Fruit fly (Drosophila melanogaster) Kc167 (cell line): ENCODE results near the gene Alp4.

ENCODE experiments used
- Myc ChIP-seq: fragments of >200 bp; optimal IDR thresholded peaks from 2 replicates; lab custom pipeline; 2017; ENCODE audit warnings: missing external identifiers
- Sin3A ChIP-seq: fragments of >200 bp; optimal IDR thresholded peaks from 2 replicates; lab custom pipeline; 2018; ENCODE audit warnings: missing external identifiers
- h ChIP-seq: fragments of >200 bp; optimal IDR thresholded peaks from 3 replicates; lab custom pipeline; 2018; ENCODE audit warnings: missing external identifiers
- insv ChIP-seq: fragments of >200 bp; optimal IDR thresholded peaks from 3 replicates; lab custom pipeline; 2018; ENCODE audit warnings: missing external identifiers
- psq ChIP-seq: fragments of >200 bp; optimal IDR thresholded peaks from 2 replicates; lab custom pipeline; 2017; ENCODE audit warnings: missing external identifiers
- ttk ChIP-seq: sonication (Bioruptor generic); optimal IDR thresholded peaks from 2 replicates; lab custom pipeline; 2017; ENCODE audit warnings: missing external identifiers

The Alp4 gene

dm6 chr3R:31059807-31060707 is 11.3 kb downstream of the Alp4 start:
- TF ChIP-seq psq (no peak), ttk (lab: Kevin White, UChicago) (no peak), Myc (lab: Kevin White, UChicago) (no peak), Sin3A (lab: Kevin White, UChicago) (no peak), h (lab: Kevin White, UChicago) (no peak), insv (no peak)

dm6 chr3R:31060708-31061625 is 12.2 kb downstream of the Alp4 start, which contains the start of gene dco:
TSS of gene dco (minus strand) at chr3R:31061210.
- TF ChIP-seq Myc (lab: Kevin White, UChicago) (no peak), h (lab: Kevin White, UChicago) (no peak), Sin3A (lab: Kevin White, UChicago) (no peak), insv (no peak), ttk (lab: Kevin White, UChicago) (no peak), psq (no peak)

- TF ChIP-seq psq (no peak), ttk (lab: Kevin White, UChicago) (no peak), insv (no peak), Myc (lab: Kevin White, UChicago) (no peak), h (lab: Kevin White, UChicago) (no peak), Sin3A (lab: Kevin White, UChicago) (no peak)
Observed at dm6 chr3R:31062344-31062964, 13.7 kb downstream of the Alp4 start.

dm6 chr3R:31064653-31065322 is 16.1 kb downstream of the Alp4 start, which contains the start of gene Sox100B:
TSS of gene Sox100B (plus strand) at chr3R:31065253.
- TF ChIP-seq Myc (lab: Kevin White, UChicago), result no peak

dm6 chr3R:31066356-31066755 is 17.6 kb downstream of the Alp4 start:
- TF ChIP-seq Sin3A (lab: Kevin White, UChicago), result no peak
- TF ChIP-seq Myc (lab: Kevin White, UChicago), result no peak
- no peak for TF ChIP-seq insv

- no peak for TF ChIP-seq Sin3A (lab: Kevin White, UChicago)
Observed at dm6 chr3R:31070732-31071131, 22.0 kb downstream of the Alp4 start.

- TF ChIP-seq h (lab: Kevin White, UChicago), result no peak
- TF ChIP-seq Sin3A (lab: Kevin White, UChicago), result no peak
- TF ChIP-seq psq, result no peak
- no peak for TF ChIP-seq Myc (lab: Kevin White, UChicago)
Observed at dm6 chr3R:31086394-31086793, 37.7 kb downstream of the Alp4 start.

- TF ChIP-seq psq (no peak), h (lab: Kevin White, UChicago) (no peak), insv (no peak)
Observed at dm6 chr3R:31089985-31090384, 41.3 kb downstream of the Alp4 start.

dm6 chr3R:31097221-31097620 is 48.5 kb downstream of the Alp4 start, which contains the start of gene CG11317:
TSS of gene CG11317 (minus strand) at chr3R:31097321.
- TF ChIP-seq Sin3A (lab: Kevin White, UChicago) (no peak), ttk (lab: Kevin White, UChicago) (no peak), insv (no peak), psq (no peak), Myc (lab: Kevin White, UChicago) (no peak), h (lab: Kevin White, UChicago) (no peak)

- TF ChIP-seq insv (no peak), psq (no peak), Sin3A (lab: Kevin White, UChicago) (no peak), ttk (lab: Kevin White, UChicago) (no peak), h (lab: Kevin White, UChicago) (no peak), Myc (lab: Kevin White, UChicago) (no peak)
Observed at dm6 chr3R:31101069-31101468, 52.3 kb downstream of the Alp4 start, which contains the start of gene CG15553. TSS of gene CG15553 (minus strand) at chr3R:31101169.
